Fruit fly (Drosophila melanogaster) S2 (cell line): ENCODE measurements around the gene 825-Oak.

Experiments used
- CG8478 ChIP-seq: fragments of >200 bp; optimal IDR thresholded peaks from 2 replicates; lab custom pipeline; 2018
- CTCF ChIP-seq, 2 experiments: fragments of >200 bp; optimal IDR thresholded peaks; 2 replicates each; lab custom pipeline; 2018

- no peak for TF ChIP-seq CG8478 (lab: Kevin White, UChicago)
- TF ChIP-seq CTCF (optimal IDR thresholded peaks at IDR 0.05; lab: Kevin White, UChicago), result no peak
These were observed 48.6 kb upstream of the 825-Oak start, which contains the start of gene Cpr76Bc for dm6 chr3L:19520645-19521044.
